Worm (Caenorhabditis elegans) whole organism, L2 larva: ENCODE measurements around the gene C02D5.2.

ENCODE experiments used
- Y55F3AM.14 ChIP-seq: fragments of 200-800 bp; sonication (Bioruptor generic); optimal IDR thresholded peaks from 2 replicates; lab custom pipeline; 2018; ENCODE audit warnings: mild to moderate bottlenecking, missing genetic modification characterization, missing compliant biosample characterization
- egl-27 ChIP-seq: sonication (generic microtip); optimal IDR thresholded peaks from 3 replicates; lab custom pipeline; 2017; ENCODE audit warnings: missing biosample characterization, missing genetic modification reagents, missing genetic modification characterization
- fos-1 ChIP-seq: fragments of 150-350 bp; optimal IDR thresholded peaks from 2 replicates; lab custom pipeline; 2014; ENCODE audit warnings: missing biosample characterization, missing genetic modification characterization
- lin-39 ChIP-seq: fragments of 150-350 bp; optimal IDR thresholded peaks from 2 replicates; lab custom pipeline; 2014; ENCODE audit warnings: missing biosample characterization, missing genetic modification reagents, missing genetic modification characterization
- mab-5 ChIP-seq: fragments of 150-350 bp; optimal IDR thresholded peaks from 2 replicates; lab custom pipeline; 2014; ENCODE audit warnings: missing biosample characterization, missing genetic modification characterization
- mdl-1 ChIP-seq, 2 experiments: fragments of 150-350 bp in 1 of 2; sonication (generic microtip) in 1 of 2; optimal IDR thresholded peaks; 2 replicates each; lab custom pipeline; 2017; ENCODE audit warnings: missing biosample characterization in 2 of 2, missing genetic modification characterization in 2 of 2
- nhr-21 ChIP-seq: fragments of 150-350 bp; optimal IDR thresholded peaks from 2 replicates; lab custom pipeline; 2014; ENCODE audit warnings: missing biosample characterization, missing genetic modification characterization
- nhr-237 ChIP-seq: fragments of 150-350 bp; optimal IDR thresholded peaks from 2 replicates; lab custom pipeline; 2014; ENCODE audit warnings: missing biosample characterization, missing genetic modification characterization
- snpc-4 ChIP-seq: fragments of 150-350 bp; optimal IDR thresholded peaks from 2 replicates; lab custom pipeline; 2014; ENCODE audit warnings: missing biosample characterization, missing genetic modification characterization
- zag-1 ChIP-seq: fragments of 150-350 bp; optimal IDR thresholded peaks from 2 replicates; lab custom pipeline; 2014; ENCODE audit warnings: missing biosample characterization, missing genetic modification characterization

- no peak for TF ChIP-seq mab-5 (tag; lab: Kevin White, UChicago)
- TF ChIP-seq nhr-21 (tag; lab: Kevin White, UChicago), result no peak
- TF ChIP-seq Y55F3AM.14 (GFP tag; lab: Kevin White, UChicago), result no peak
- TF ChIP-seq zag-1 (tag; lab: Kevin White, UChicago), result no peak
- TF ChIP-seq snpc-4 (tag; lab: Kevin White, UChicago), result no peak
- TF ChIP-seq lin-39, result no peak
- TF ChIP-seq mdl-1 (tag; optimal IDR thresholded peaks at IDR 0.05; lab: Kevin White, UChicago), result no peak
- no peak for TF ChIP-seq fos-1 (tag; lab: Kevin White, UChicago)
- TF ChIP-seq egl-27 (tag; lab: Kevin White, UChicago), result no peak
- no peak for TF ChIP-seq nhr-237 (tag; lab: Kevin White, UChicago)
Observed at ce11 chrIII:8573869-8574268, 16.7 kb downstream of the C02D5.2 start.
